Fruit fly (Drosophila melanogaster) whole organism, embryonic: Measurements from ENCODE around the gene CG42876.
A peak's percentile ranks its signal among the peaks of the same experiment; 100 is the strongest.

Experiments used
- Antp ChIP-seq: fragments of 200-800 bp; sonication (Bioruptor generic); optimal IDR thresholded peaks from 3 replicates; lab custom pipeline; 2016; ENCODE audit warnings: missing biosample characterization, missing genetic modification characterization
- C15 ChIP-seq: fragments of 200-800 bp; sonication (Bioruptor generic); IDR thresholded peaks from 3 replicates; pipeline ENCODE4 v1.3.6; 2022; ENCODE audit warnings: missing biosample characterization, missing genetic modification characterization
- CG10267 ChIP-seq: fragments of 200-800 bp; sonication (Bioruptor generic); optimal IDR thresholded peaks from 2 replicates; lab custom pipeline; 2018; ENCODE audit warnings: missing biosample characterization, mild to moderate bottlenecking, missing genetic modification characterization, moderate library complexity
- CG12104 ChIP-seq: fragments of 200-800 bp; sonication (Bioruptor generic); optimal IDR thresholded peaks from 3 replicates; lab custom pipeline; 2016; ENCODE audit warnings: missing biosample characterization, missing genetic modification characterization
- CG12155 ChIP-seq: fragments of 200-800 bp; sonication (Bioruptor generic); optimal IDR thresholded peaks from 3 replicates; lab custom pipeline; 2016; ENCODE audit warnings: missing biosample characterization, missing genetic modification characterization
- CG15011 ChIP-seq: fragments of 200-800 bp; sonication (Bioruptor generic); optimal IDR thresholded peaks from 3 replicates; lab custom pipeline; 2018; ENCODE audit warnings: missing biosample characterization, mild to moderate bottlenecking, missing genetic modification characterization
- CG15479 ChIP-seq: fragments of 200-800 bp; sonication (Bioruptor generic); optimal IDR thresholded peaks from 3 replicates; lab custom pipeline; 2019; ENCODE audit warnings: missing biosample characterization, mild to moderate bottlenecking, missing genetic modification characterization, moderate library complexity
- CG16863 ChIP-seq: fragments of 200-800 bp; sonication (Bioruptor generic); optimal IDR thresholded peaks from 3 replicates; lab custom pipeline; 2016; ENCODE audit warnings: missing biosample characterization, missing genetic modification characterization
- CG17829 ChIP-seq: fragments of 200-800 bp; optimal IDR thresholded peaks from 2 replicates; lab custom pipeline; 2019; ENCODE audit warnings: missing biosample characterization, mild to moderate bottlenecking, missing genetic modification characterization, moderate library complexity
- CG18262 ChIP-seq: fragments of 200-800 bp; optimal IDR thresholded peaks from 3 replicates; lab custom pipeline; 2019; ENCODE audit warnings: missing biosample characterization, mild to moderate bottlenecking, missing genetic modification characterization, moderate library complexity
- CG2120 ChIP-seq: fragments of 200-800 bp; sonication (Bioruptor generic); optimal IDR thresholded peaks from 3 replicates; lab custom pipeline; 2016; ENCODE audit warnings: missing biosample characterization, missing genetic modification characterization
- CG30403 ChIP-seq: fragments of 200-800 bp; sonication (Bioruptor generic); optimal IDR thresholded peaks from 3 replicates; lab custom pipeline; 2016; ENCODE audit warnings: missing biosample characterization, missing genetic modification characterization
- CG3065 ChIP-seq: fragments of 200-800 bp; sonication (Bioruptor generic); optimal IDR thresholded peaks from 2 replicates; lab custom pipeline; 2016; ENCODE audit warnings: missing biosample characterization, missing genetic modification characterization
- CG32532 ChIP-seq: fragments of 200-800 bp; sonication (Bioruptor generic); IDR thresholded peaks from 2 replicates; pipeline ENCODE4 v1.3.6; 2022; ENCODE audit warnings: missing biosample characterization, missing genetic modification characterization
- CG34224 ChIP-seq: fragments of 200-800 bp; sonication (Bioruptor generic); IDR thresholded peaks from 3 replicates; pipeline ENCODE4 v1.3.6; 2022; ENCODE audit warnings: missing biosample characterization, missing genetic modification characterization; ENCODE audit not compliant: partially characterized antibody
- CG34422 ChIP-seq: fragments of 200-800 bp; sonication (Bioruptor generic); IDR thresholded peaks from 3 replicates; pipeline ENCODE4 v1.3.6; 2022; ENCODE audit warnings: missing biosample characterization, missing genetic modification characterization
- CG42726 ChIP-seq: fragments of 200-800 bp; sonication (Bioruptor generic); IDR thresholded peaks from 2 replicates; pipeline ENCODE4 v1.3.6; 2022; ENCODE audit warnings: missing biosample characterization, missing genetic modification characterization; ENCODE audit not compliant: partially characterized antibody
- CG7357 ChIP-seq: fragments of 200-800 bp; sonication (Bioruptor generic); IDR thresholded peaks from 3 replicates; pipeline ENCODE4 v1.3.6; 2022; ENCODE audit warnings: missing biosample characterization, missing genetic modification characterization
- Dbx ChIP-seq: fragments of 200-800 bp; sonication (Bioruptor generic); IDR thresholded peaks from 3 replicates; pipeline ENCODE4 v1.3.6; 2022; ENCODE audit warnings: missing biosample characterization, missing genetic modification characterization
- Deaf1 ChIP-seq: fragments of 200-800 bp; optimal IDR thresholded peaks from 3 replicates; lab custom pipeline; 2019; ENCODE audit warnings: missing biosample characterization, mild to moderate bottlenecking, missing genetic modification characterization, moderate library complexity
- Dll ChIP-seq: fragments of 200-800 bp; sonication (Bioruptor generic); IDR thresholded peaks from 4 replicates; pipeline ENCODE4 v1.3.6; 2022; ENCODE audit warnings: missing biosample characterization, missing genetic modification characterization; ENCODE audit not compliant: partially characterized antibody
- Dp ChIP-seq: fragments of 200-800 bp; sonication (Bioruptor generic); optimal IDR thresholded peaks from 2 replicates; lab custom pipeline; 2018; ENCODE audit warnings: missing biosample characterization, mild to moderate bottlenecking, missing genetic modification characterization, moderate library complexity
- Elba2 ChIP-seq: fragments of 200-800 bp; sonication (Bioruptor generic); optimal IDR thresholded peaks from 3 replicates; lab custom pipeline; 2016; ENCODE audit warnings: missing biosample characterization, missing genetic modification characterization
- Fer1 ChIP-seq: fragments of 200-800 bp; sonication (Bioruptor generic); optimal IDR thresholded peaks from 2 replicates; lab custom pipeline; 2017; ENCODE audit warnings: missing biosample characterization, mild to moderate bottlenecking, missing genetic modification characterization
- Hey ChIP-seq: fragments of 200-800 bp; sonication (Bioruptor generic); optimal IDR thresholded peaks from 3 replicates; lab custom pipeline; 2018; ENCODE audit warnings: missing biosample characterization, mild to moderate bottlenecking, missing genetic modification characterization
- Hr3 ChIP-seq: fragments of 200-800 bp; sonication (Bioruptor generic); optimal IDR thresholded peaks from 3 replicates; lab custom pipeline; 2016; ENCODE audit warnings: missing biosample characterization, missing genetic modification characterization
- Jarid2 ChIP-seq: fragments of 200-800 bp; sonication (Bioruptor generic); optimal IDR thresholded peaks from 3 replicates; lab custom pipeline; 2017; ENCODE audit warnings: mild to moderate bottlenecking, missing biosample characterization, missing genetic modification reagents, missing genetic modification characterization
- Sin3A ChIP-seq: fragments of >200 bp; optimal IDR thresholded peaks from 2 replicates; lab custom pipeline; 2018
- al ChIP-seq: fragments of 200-800 bp; sonication (Bioruptor generic); IDR thresholded peaks from 2 replicates; pipeline ENCODE4 v1.3.6; 2022; ENCODE audit warnings: missing biosample characterization, missing genetic modification characterization
- bsh ChIP-seq, 2 experiments: fragments of 200-800 bp; sonication (Bioruptor generic); optimal IDR thresholded peaks; 2 replicates each; lab custom pipeline; 2017 to 2018; ENCODE audit warnings: mild to moderate bottlenecking in 2 of 2, missing biosample characterization in 2 of 2, missing genetic modification characterization in 2 of 2, moderate library complexity in 1 of 2
- cas ChIP-seq: fragments of 200-800 bp; sonication (Bioruptor generic); IDR thresholded peaks from 2 replicates; pipeline ENCODE4 v1.3.6; 2022; ENCODE audit warnings: missing biosample characterization, missing genetic modification characterization
- chinmo ChIP-seq: fragments of 200-800 bp; sonication (Bioruptor generic); IDR thresholded peaks from 4 replicates; pipeline ENCODE4 v1.3.6; 2022; ENCODE audit warnings: missing biosample characterization, missing genetic modification characterization; ENCODE audit not compliant: partially characterized antibody
- corto ChIP-seq: fragments of 200-800 bp; sonication (Bioruptor generic); optimal IDR thresholded peaks from 2 replicates; lab custom pipeline; 2016; ENCODE audit warnings: missing biosample characterization, mild to moderate bottlenecking, missing genetic modification characterization, moderate library complexity
- crc ChIP-seq: fragments of 200-800 bp; sonication (Bioruptor generic); optimal IDR thresholded peaks from 2 replicates; lab custom pipeline; 2016; ENCODE audit warnings: missing biosample characterization, missing genetic modification characterization
- dmrt99B ChIP-seq: fragments of 200-800 bp; sonication (Bioruptor generic); optimal IDR thresholded peaks from 2 replicates; lab custom pipeline; 2018; ENCODE audit warnings: missing biosample characterization, mild to moderate bottlenecking, missing genetic modification characterization, moderate library complexity
- fd96Cb ChIP-seq: fragments of 200-800 bp; sonication (Bioruptor generic); optimal IDR thresholded peaks from 2 replicates; lab custom pipeline; 2018; ENCODE audit warnings: missing biosample characterization, mild to moderate bottlenecking, missing genetic modification characterization, moderate library complexity
- gsb ChIP-seq: fragments of 200-800 bp; sonication (Bioruptor generic); IDR thresholded peaks from 2 replicates; pipeline ENCODE4 v1.3.6; 2022; ENCODE audit warnings: missing biosample characterization, missing genetic modification characterization
- nom ChIP-seq: fragments of 200-800 bp; sonication (Bioruptor generic); optimal IDR thresholded peaks from 2 replicates; lab custom pipeline; 2017; ENCODE audit warnings: missing biosample characterization, missing genetic modification characterization, mild to moderate bottlenecking, moderate library complexity, missing genetic modification reagents
- pan ChIP-seq, 4 experiments: fragments of >200 bp in 3 of 4; fragments of 200-800 bp in 1 of 4; sonication (Bioruptor generic) in 1 of 4; optimal IDR thresholded peaks in 3 of 4; IDR thresholded peaks in 1 of 4; 2 replicates each; pipeline versions ENCODE4 v1.3.6 to Lab custom; 2017 to 2022; ENCODE audit warnings: missing biosample characterization in 2 of 4, missing genetic modification characterization in 2 of 4, mixed read lengths in 1 of 4
- psq ChIP-seq: fragments of 200-800 bp; sonication (Bioruptor generic); optimal IDR thresholded peaks from 2 replicates; lab custom pipeline; 2017; ENCODE audit warnings: missing biosample characterization, missing genetic modification characterization
- ro ChIP-seq: fragments of 200-800 bp; sonication (Bioruptor generic); IDR thresholded peaks from 2 replicates; pipeline ENCODE4 v1.3.6; 2022; ENCODE audit warnings: missing biosample characterization, missing genetic modification characterization
- seq ChIP-seq: fragments of 200-800 bp; sonication (Bioruptor generic); IDR thresholded peaks from 2 replicates; pipeline ENCODE4 v1.3.6; 2022; ENCODE audit warnings: missing biosample characterization, missing genetic modification characterization
- sob ChIP-seq: fragments of 200-800 bp; sonication (Bioruptor generic); IDR thresholded peaks from 2 replicates; pipeline ENCODE4 v1.3.6; 2022; ENCODE audit warnings: missing biosample characterization, missing genetic modification characterization
- sug ChIP-seq: fragments of 200-800 bp; optimal IDR thresholded peaks from 2 replicates; lab custom pipeline; 2019; ENCODE audit warnings: missing biosample characterization, mild to moderate bottlenecking, missing genetic modification characterization, moderate library complexity
- tll ChIP-seq, 2 experiments: fragments of 200-800 bp in 1 of 2; fragments of >200 bp in 1 of 2; sonication (Bioruptor generic) in 1 of 2; optimal IDR thresholded peaks; 2 replicates each; lab custom pipeline; 2017 to 2019; ENCODE audit warnings: missing biosample characterization in 2 of 2, missing genetic modification characterization in 2 of 2, mild to moderate bottlenecking in 1 of 2, moderate library complexity in 1 of 2
- unc-4 ChIP-seq: fragments of 200-800 bp; sonication (Bioruptor generic); IDR thresholded peaks from 2 replicates; pipeline ENCODE4 v1.3.6; 2022; ENCODE audit warnings: missing biosample characterization, missing genetic modification characterization; ENCODE audit not compliant: partially characterized antibody

The CG42876 gene

dm6 chr2L:15761409-15762407 lies 50.2 kb downstream of the CG42876 start (continued):
- TF ChIP-seq CG16863 (GFP tag; lab: Kevin White, UChicago) (no peak), sug (no peak), Jarid2 (GFP tag; lab: Kevin White, UChicago) (no peak), al (GFP tag; lab: Robert Waterston, UW) (peak; percentile 39; the same call in 1 of the 2 replicates), CG10267 (tag; lab: Kevin White, UChicago) (peak; percentile 72), seq (GFP tag; lab: Robert Waterston, UW) (peak; percentile 82), ro (GFP tag; lab: Robert Waterston, UW) (peak; percentile 27; the same call in 1 of the 2 replicates), CG34422 (GFP tag; lab: Robert Waterston, UW) (peak; percentile 69; the same call in 2 of the 3 replicates), CG42726 (GFP tag; lab: Robert Waterston, UW) (no peak), Sin3A (lab: Kevin White, UChicago) (no peak), Hr3 (GFP tag; lab: Kevin White, UChicago) (peak; percentile 76), pan (optimal IDR thresholded peaks at IDR 0.05; lab: Kevin White, UChicago) (no peak), pan (GFP tag; optimal IDR thresholded peaks at IDR 0.05 in 1 of 2, IDR thresholded peaks at IDR 0.05 in 1 of 2) (peak in 1 of 2 experiments; percentile 88), unc-4 (no peak), Antp (no peak), Hey (tag; lab: Kevin White, UChicago) (no peak), CG32532 (GFP tag; lab: Robert Waterston, UW) (peak; percentile 59; the same call in 1 of the 2 replicates), CG3065 (peak; percentile 19), Deaf1 (tag; lab: Kevin White, UChicago) (no peak), psq (GFP tag; lab: Kevin White, UChicago) (no peak), Dbx (peak; percentile 51; the same call in 1 of the 3 replicates), Dll (GFP tag; lab: Robert Waterston, UW) (no peak), CG2120 (GFP tag; lab: Kevin White, UChicago) (peak; percentile 50), CG12155 (GFP tag; lab: Kevin White, UChicago) (peak; percentile 53), cas (GFP tag; lab: Robert Waterston, UW) (no peak), gsb (GFP tag; lab: Robert Waterston, UW) (no peak), nom (GFP tag; lab: Kevin White, UChicago) (no peak), dmrt99B (tag; lab: Kevin White, UChicago) (peak; percentile 84), CG15011 (GFP tag; lab: Kevin White, UChicago) (no peak), crc (GFP tag; lab: Kevin White, UChicago) (no peak), CG17829 (tag; lab: Kevin White, UChicago) (peak; percentile 81), corto (GFP tag; lab: Kevin White, UChicago) (no peak), chinmo (GFP tag; lab: Robert Waterston, UW) (0 out of 4 replicates have a peak, but pooled peaks have one; percentile 45), CG34224 (GFP tag; lab: Robert Waterston, UW) (no peak), C15 (GFP tag; lab: Robert Waterston, UW) (peak; percentile 67; the same call in 2 of the 3 replicates), CG15479 (GFP tag; lab: Kevin White, UChicago) (peak; percentile 43), Dp (GFP tag; lab: Kevin White, UChicago) (no peak), CG12104 (GFP tag; lab: Kevin White, UChicago) (peak; percentile 62), sob (GFP tag; lab: Robert Waterston, UW) (peak; percentile 56), CG18262 (tag; lab: Kevin White, UChicago) (peak; percentile 87), fd96Cb (tag; lab: Kevin White, UChicago) (peak; percentile 68), bsh (GFP tag; optimal IDR thresholded peaks at IDR 0.05; lab: Kevin White, UChicago) (peak; percentile 28 to 78), Fer1 (GFP tag; lab: Kevin White, UChicago) (peak; percentile 58), CG7357 (GFP tag; lab: Robert Waterston, UW) (peak; percentile 37; the same call in 1 of the 3 replicates), Elba2 (peak; percentile 10), CG30403 (peak; percentile 70), tll (GFP tag; optimal IDR thresholded peaks at IDR 0.05; lab: Kevin White, UChicago) (peak in 1 of 2 experiments; percentile 29)
